Worm (Caenorhabditis elegans) whole organism, late embryonic: Measurements from ENCODE around the gene K11D12.12.

ENCODE experiments used
- T23F11.4 ChIP-seq: fragments of 200-800 bp; sonication (Bioruptor generic); optimal IDR thresholded peaks from 2 replicates; lab custom pipeline; 2018; ENCODE audit warnings: mild to moderate bottlenecking, missing genetic modification characterization, missing compliant biosample characterization
- ama-1 ChIP-seq: fragments of 150-350 bp; optimal IDR thresholded peaks from 2 replicates; lab custom pipeline; 2014
- ceh-24 ChIP-seq: sonication (generic microtip); optimal IDR thresholded peaks from 2 replicates; lab custom pipeline; 2016; ENCODE audit warnings: mild to moderate bottlenecking, missing genetic modification characterization, missing compliant biosample characterization
- ceh-30 ChIP-seq: fragments of 150-350 bp; optimal IDR thresholded peaks from 2 replicates; lab custom pipeline; 2014; ENCODE audit warnings: missing biosample characterization, missing genetic modification characterization
- ceh-9 ChIP-seq: sonication (generic microtip); optimal IDR thresholded peaks from 2 replicates; lab custom pipeline; 2016; ENCODE audit warnings: mild to moderate bottlenecking, missing genetic modification characterization, inconsistent platforms, missing compliant biosample characterization
- che-1 ChIP-seq: sonication (generic microtip); optimal IDR thresholded peaks from 2 replicates; lab custom pipeline; 2016; ENCODE audit warnings: mild to moderate bottlenecking, missing genetic modification characterization, missing compliant biosample characterization
- fkh-10 ChIP-seq: fragments of 150-350 bp; optimal IDR thresholded peaks from 2 replicates; lab custom pipeline; 2014; ENCODE audit warnings: missing biosample characterization, missing genetic modification reagents, missing genetic modification characterization
- hlh-30 ChIP-seq: sonication (generic microtip); optimal IDR thresholded peaks from 2 replicates; lab custom pipeline; 2017; ENCODE audit warnings: antibody characterized with exemption, missing genetic modification characterization, missing compliant biosample characterization; ENCODE audit not compliant: insufficient read depth
- hlh-8 ChIP-seq: sonication (generic microtip); optimal IDR thresholded peaks from 2 replicates; lab custom pipeline; 2016; ENCODE audit warnings: missing genotype, missing genetic modification characterization, missing compliant biosample characterization
- lin-11 ChIP-seq: fragments of 200-800 bp; sonication (Bioruptor generic); optimal IDR thresholded peaks from 2 replicates; lab custom pipeline; 2018; ENCODE audit warnings: mild to moderate bottlenecking, missing genetic modification characterization, missing compliant biosample characterization
- nhr-11 ChIP-seq: fragments of 150-350 bp; optimal IDR thresholded peaks from 2 replicates; lab custom pipeline; 2014; ENCODE audit warnings: missing biosample characterization, missing genetic modification characterization
- pha-4 ChIP-seq: fragments of 150-350 bp; optimal IDR thresholded peaks from 2 replicates; lab custom pipeline; 2018; ENCODE audit warnings: missing biosample characterization, missing genetic modification reagents, missing genetic modification characterization
- ttx-3 ChIP-seq: sonication (generic microtip); optimal IDR thresholded peaks from 2 replicates; lab custom pipeline; 2016; ENCODE audit warnings: missing genetic modification reagents, missing genetic modification characterization, missing compliant biosample characterization
- unc-86 ChIP-seq: sonication (generic microtip); optimal IDR thresholded peaks from 2 replicates; lab custom pipeline; 2016; ENCODE audit warnings: missing genetic modification characterization, missing compliant biosample characterization

- TF ChIP-seq fkh-10, result no peak
- TF ChIP-seq T23F11.4 (GFP tag; lab: Kevin White, UChicago), result no peak
- TF ChIP-seq unc-86 (tag; lab: Kevin White, UChicago), result no peak
- no peak for TF ChIP-seq lin-11 (tag; lab: Kevin White, UChicago)
- no peak for TF ChIP-seq hlh-30 (tag; lab: Kevin White, UChicago)
- no peak for TF ChIP-seq hlh-8 (tag; lab: Kevin White, UChicago)
- no peak for TF ChIP-seq ceh-24 (tag; lab: Kevin White, UChicago)
- no peak for TF ChIP-seq pha-4 (tag; lab: Kevin White, UChicago)
- TF ChIP-seq ceh-9 (tag; lab: Kevin White, UChicago), result no peak
- TF ChIP-seq nhr-11 (tag; lab: Kevin White, UChicago), result no peak
- TF ChIP-seq che-1 (tag; lab: Kevin White, UChicago), result no peak
- no peak for TF ChIP-seq ttx-3 (tag; lab: Kevin White, UChicago)
- no peak for TF ChIP-seq ama-1 (lab: Kevin White, UChicago)
- no peak for TF ChIP-seq ceh-30 (tag; lab: Kevin White, UChicago)
Observed at ce11 chrV:5072082-5072481, 20.0 kb downstream of the K11D12.12 start, which contains the start of gene Y58A7A.2.
